Worm (Caenorhabditis elegans): Measurements from ENCODE around the gene ant-1.3.
"Not testable (repeated sequence)": the region's sequence is repeated elsewhere in the genome, so short reads cannot be mapped to it uniquely, and the experiment has no call there.

The ant-1.3 gene

DNA sequence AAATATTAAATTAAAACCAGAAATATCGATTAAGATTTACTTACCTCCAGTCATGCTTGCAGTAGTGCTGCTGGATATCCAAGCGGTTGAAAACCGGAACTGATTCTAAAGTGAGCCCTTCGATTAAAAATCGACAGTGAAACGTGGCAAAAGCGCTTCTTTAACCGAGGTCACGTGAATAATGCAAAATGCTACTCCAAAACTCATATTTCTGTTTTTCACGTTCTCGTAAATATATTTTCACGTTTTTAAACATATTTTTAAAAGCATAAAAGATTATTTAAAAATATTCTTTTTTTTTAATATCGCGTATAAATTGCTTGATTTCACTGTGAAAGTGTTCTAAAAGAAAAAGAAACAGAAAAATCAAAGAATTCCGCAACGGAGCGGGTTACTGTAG is at the start of gene ant-1.3:
TSS of gene ant-1.3 (minus strand) at position 101 of the 400 bp plus-strand sequence.
- TF ChIP-seq unc-62 (GFP tag; optimal IDR thresholded peaks at IDR 0.05): no peak

DNA sequence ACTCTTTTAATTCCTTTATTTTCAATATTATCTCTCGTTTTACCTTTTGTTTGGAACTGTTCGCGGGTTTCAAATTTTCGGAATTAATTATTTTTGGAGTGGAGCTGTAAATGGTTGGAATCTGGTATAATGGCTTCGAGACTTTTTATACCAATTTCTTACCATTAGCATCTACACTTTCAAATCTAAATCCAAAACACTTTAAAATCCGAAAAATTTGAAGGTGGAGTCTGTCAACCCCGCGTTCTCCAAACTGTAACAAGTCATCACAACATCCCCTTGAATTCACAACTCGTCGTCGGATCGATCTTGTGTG is 48.3 kb upstream of the ant-1.3 start, which contains the start of gene nhr-97:
TSS of gene nhr-97 (plus strand) at position 217 of the 316 bp plus-strand sequence.
- TF ChIP-seq unc-62 (GFP tag; optimal IDR thresholded peaks at IDR 0.05): no peak

DNA sequence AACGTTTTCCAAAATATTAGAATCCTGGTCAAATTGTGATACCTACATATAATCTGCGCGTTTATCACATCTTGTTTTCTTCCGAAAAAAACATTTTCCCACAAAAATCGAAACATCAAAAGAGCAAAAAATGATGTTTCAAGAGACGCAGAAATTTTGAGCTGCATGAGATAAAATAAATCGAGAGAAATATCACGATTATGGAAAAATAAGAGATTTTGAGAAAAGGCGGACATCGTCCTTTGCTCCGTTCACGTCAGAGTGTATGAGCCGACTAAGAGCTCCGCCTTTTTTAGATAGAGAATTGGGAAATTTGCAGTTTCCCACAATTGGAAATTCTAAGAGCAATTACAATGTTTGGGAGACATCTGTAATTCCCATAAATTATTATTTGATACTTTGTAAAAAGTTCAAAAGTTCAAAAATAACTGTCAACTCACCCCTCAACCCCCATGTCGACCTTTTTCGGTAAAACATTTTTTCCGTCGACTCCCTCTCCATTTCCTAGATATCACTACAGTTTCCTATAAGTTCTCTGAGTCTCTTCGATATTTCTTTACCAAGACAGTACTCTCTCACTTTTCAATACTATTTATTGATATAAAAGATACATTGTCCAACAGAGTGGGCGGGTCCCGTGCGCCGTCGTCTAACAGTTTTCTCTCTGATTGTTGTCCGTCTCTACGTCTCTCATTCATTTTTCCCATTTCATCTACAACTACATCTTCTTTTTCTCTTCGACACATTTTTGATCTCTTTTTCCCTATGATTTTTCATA is 47.7 kb upstream of the ant-1.3 start:
- no peak for TF ChIP-seq unc-62 (GFP tag; optimal IDR thresholded peaks at IDR 0.05)

DNA sequence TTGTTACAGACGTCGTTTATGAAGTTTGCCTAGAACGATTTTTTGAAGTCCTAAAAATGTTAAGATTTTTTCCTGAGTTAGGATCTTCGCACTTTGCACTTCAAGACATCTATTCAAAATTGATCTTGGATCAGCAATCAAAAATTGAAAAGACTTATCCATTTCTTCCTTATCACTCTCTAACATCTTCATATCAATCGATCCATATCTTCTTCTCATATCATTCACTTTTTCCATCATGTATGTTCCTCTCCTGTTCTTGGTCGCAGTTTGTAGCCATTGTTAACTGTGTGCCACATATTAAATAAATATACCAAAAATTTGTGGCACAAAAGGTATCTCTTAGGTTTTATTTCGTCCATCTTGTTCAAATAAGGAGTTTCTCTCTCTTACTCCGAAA is 46.6 kb upstream of the ant-1.3 start:
- TF ChIP-seq unc-62 (GFP tag; optimal IDR thresholded peaks at IDR 0.05): no peak

DNA sequence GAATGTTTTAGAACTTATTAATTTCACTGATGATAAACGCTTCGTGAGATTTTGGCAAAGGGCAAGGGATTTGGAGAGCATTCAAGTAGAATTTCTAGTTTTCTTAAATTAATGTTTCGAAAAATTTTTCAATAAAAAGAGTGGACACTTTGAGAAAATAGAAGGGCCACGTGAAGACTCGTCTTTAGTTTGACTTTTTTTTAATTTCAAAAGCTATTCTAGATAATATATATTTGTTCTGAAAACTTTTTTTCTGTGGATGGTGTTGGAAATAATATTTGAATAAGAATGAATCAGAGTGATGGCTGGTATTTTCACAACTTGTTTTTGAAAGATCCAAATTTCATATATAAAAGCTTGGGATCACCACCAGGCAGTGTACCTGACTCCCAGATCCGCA is 39.2 kb upstream of the ant-1.3 start, which contains the start of gene C28D4.8:
TSS of gene C28D4.8 (minus strand) at position 101 of the 400 bp plus-strand sequence.
- no peak for TF ChIP-seq unc-62 (GFP tag; optimal IDR thresholded peaks at IDR 0.05)

DNA sequence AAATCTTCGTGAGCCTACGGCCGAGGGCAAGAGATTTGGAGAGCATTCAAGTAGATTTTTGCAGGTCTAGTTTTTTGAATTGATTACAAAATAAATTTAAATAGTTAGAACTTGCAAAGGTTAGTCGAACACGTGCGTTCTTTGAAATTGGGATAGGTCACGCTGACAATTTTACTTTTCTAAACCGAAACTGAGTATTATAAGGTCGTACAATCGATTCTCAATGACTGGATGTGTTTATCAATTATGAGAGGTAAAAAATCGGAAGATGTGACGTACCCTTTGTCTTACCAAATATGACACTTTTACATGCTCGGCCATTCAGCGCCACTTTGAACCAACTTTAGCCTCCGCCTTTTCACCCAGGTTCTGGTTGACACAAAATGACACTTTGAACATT is 37.7 kb upstream of the ant-1.3 start, which contains the start of gene C28D4.5:
TSS of gene C28D4.5 (minus strand) at position 101 of the 400 bp plus-strand sequence.
- no peak for TF ChIP-seq unc-62 (GFP tag; optimal IDR thresholded peaks at IDR 0.05)

DNA sequence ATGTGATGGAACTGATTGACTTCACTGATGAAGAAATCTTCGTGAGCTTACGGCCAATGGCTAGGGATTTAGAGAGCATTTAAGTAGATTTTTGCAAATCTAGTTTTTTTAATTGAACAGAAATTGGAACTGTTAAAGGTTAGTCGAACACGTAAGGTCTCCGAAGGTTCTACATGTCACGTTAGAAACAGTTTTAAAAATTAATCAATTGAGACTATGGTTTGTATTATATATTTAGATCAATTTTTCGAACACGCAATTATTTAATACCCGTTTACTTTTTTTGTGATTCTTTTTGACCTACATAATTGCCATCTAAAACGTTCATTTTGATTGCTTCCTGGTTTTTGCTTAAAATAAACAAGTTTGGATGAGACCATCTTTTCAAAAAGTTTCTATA is 35.8 kb upstream of the ant-1.3 start, which contains the start of gene C28D4.4:
TSS of gene C28D4.4 (minus strand) at position 101 of the 400 bp plus-strand sequence.
- no peak for TF ChIP-seq unc-62 (GFP tag; optimal IDR thresholded peaks at IDR 0.05)

DNA sequence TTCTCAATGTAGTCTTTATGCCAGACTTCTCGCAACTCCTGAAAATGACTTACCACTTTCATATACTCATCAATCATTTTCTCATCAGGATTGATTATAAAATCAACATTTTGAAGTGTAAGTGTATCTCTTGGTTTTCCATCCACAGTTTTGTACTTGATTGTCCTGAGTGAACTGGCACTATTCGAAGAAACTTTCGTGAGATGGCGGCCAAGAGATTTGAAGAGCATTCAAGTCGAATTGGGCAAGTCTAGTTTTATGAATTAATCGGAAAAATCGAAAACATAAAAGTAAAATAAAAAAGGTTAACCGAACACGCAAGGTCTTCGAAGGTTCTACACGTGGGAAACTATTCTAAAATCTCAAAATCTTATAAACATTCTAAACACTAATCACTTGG is 33.8 kb upstream of the ant-1.3 start, which contains the start of gene C28D4.7:
TSS of gene C28D4.7 (minus strand) at position 265 of the 400 bp plus-strand sequence.
- TF ChIP-seq unc-62 (GFP tag; optimal IDR thresholded peaks at IDR 0.05): no peak

DNA sequence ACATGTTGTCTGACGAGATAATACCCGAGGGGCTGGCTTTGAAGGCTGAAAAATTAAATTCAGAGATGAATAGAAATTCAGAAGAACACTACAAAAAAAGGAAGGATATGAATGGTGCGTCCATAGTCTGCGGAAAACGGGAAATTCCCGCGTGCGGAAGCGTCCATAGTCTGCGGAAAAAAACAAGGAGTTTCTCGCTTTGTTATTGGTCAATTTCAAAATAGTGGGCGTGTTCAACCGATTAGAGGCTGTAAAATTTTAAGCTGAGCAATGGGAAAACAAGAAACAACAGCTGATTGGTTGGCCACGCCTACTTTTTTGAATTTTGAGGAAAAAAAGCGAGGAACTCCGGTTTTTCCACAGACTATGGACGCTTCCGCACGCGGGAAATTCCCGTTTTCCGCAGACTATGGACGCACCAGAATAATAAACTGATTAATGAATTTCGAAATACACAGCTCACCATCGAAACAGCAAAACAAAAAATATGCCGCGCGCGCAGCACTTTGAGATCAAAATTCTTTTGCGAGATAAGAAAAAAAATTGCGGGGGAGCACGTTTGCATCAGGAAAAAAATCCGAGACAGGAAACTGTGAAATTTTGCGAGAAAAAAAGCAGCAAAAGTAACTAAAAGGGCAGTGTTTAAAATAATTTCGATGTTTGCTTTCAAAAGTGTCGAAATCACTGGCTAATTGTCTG is 31.9 kb upstream of the ant-1.3 start, which contains the start of gene gln-6:
TSS of gene gln-6 (minus strand) at position 51 of the 699 bp plus-strand sequence.
- not testable (repeated sequence) for TF ChIP-seq unc-62 (GFP tag; optimal IDR thresholded peaks at IDR 0.05)

DNA sequence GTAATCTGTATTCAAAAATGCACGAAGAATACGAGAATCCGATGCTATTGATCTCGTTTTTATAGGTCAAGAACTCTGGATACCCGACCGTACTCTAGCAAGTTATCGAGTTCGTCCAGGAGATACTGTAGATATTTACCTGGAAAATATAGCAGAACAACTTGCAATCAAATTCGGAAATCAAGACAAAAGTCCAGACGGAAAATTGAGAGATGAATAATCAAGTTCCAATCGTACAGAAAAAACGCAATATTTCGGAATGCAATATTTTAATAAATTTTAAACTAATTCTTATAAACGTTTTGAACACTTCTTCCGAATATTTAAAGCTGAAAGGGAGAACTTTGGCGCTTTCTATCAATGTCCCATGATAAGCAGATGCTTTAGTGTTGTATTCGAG is 29.9 kb upstream of the ant-1.3 start:
- TF ChIP-seq unc-62 (GFP tag; optimal IDR thresholded peaks at IDR 0.05): no peak

DNA sequence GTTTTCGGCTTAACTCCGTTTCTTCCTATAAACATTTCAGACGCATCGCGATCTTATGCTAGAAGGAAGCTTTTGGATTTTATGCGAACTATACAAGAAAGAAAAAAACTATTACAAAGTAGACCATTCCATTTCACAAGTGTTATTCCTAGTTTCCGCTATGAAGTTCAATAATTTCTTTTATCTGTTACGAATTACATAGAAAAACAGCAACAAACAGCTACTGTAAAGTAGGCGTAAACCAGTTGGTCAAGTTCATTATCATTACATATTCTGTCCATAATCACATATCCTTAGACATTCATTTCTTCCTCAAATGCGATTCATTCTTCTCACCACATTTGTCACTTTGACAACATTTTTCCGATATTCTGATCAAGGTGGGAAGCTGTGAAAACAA is 29.1 kb upstream of the ant-1.3 start, which contains the start of gene C28D4.10:
TSS of gene C28D4.10 (plus strand) at position 301 of the 400 bp plus-strand sequence.
- no peak for TF ChIP-seq unc-62 (GFP tag; optimal IDR thresholded peaks at IDR 0.05)

DNA sequence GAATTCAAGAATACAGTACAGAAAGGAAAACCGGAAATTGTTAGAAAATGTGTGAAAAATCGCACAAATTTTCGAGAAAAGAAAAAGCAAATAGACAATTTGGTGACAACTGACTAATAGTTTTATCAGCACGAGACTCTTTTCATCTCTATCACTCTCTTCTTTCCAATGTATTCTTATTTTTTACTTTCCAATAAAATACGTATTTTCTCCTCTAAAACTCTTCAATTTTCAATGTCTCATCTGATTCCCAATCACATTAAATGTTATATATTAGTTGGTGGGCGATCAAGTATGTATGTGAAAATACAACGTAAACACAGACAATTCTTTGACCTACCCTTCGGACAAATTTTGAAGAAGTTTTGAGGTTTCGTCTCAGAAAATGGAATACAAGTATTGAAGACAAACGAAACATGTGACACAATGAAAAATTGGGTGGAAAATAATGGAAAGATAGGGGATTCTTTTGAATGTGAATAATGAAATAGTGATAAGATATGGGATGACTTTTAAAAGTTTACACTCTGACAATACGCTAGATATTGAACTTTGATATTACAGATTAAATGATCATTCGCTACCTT is 28.2 kb upstream of the ant-1.3 start, which contains the start of gene cka-1:
TSS of gene cka-1 (minus strand) at position 418 of the 587 bp plus-strand sequence.
- TF ChIP-seq unc-62 (GFP tag; optimal IDR thresholded peaks at IDR 0.05): no peak

DNA sequence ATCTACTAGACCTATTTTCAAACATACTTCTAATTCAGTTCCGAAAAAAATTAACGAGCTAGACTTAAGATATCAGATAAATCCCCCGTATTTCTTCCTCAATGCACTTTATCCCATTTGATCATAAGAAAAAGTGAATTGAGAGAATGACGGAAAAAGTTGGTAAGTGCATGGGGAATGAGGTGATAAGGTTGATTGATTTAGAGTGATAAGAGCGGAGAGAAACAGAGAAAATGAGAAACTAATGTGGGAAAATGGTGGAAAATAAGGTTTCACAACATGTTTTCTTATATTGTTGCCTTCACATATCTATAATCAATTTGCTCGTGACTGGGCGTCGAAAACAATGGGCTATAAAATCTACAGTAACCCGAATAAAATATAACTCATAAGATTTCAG is 26.6 kb upstream of the ant-1.3 start:
- TF ChIP-seq unc-62 (GFP tag; optimal IDR thresholded peaks at IDR 0.05): no peak

DNA sequence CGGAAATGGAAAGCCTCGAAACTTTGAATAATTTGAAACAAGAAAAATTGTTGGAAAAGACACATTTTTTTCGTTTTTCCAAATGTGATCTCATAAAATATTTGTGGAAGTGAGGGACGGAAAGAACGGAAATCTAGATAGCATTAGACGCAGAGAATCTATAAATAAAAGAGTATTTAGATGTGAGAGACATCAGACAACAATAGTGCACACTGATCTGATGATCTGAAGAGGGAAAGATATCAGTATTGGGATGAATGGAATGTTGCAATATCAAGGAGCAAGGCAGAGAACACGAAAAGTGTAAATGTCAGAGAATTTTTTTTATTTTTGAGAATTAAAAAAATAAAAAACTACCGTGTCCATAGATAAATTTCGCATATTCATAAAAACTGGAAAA is 25.8 kb upstream of the ant-1.3 start:
- no peak for TF ChIP-seq unc-62 (GFP tag; optimal IDR thresholded peaks at IDR 0.05)

DNA sequence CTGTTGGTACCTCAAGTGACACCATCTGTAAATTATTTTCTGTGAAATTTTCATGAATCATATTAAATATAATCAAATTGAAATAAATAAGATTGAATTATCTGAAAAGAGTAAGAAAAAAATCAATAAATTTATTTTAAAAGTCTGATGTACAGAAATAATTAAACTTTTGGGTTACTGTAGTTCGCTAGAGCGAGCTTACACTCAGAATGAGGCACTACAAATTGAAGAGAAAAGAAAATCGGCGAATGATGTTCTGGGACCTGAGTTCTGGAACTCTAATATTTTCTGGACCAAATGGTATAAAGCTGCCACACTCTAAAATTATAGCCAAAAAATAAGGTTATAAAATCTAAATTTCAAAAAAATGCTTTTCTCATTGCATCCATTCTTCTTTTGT is 24.8 kb upstream of the ant-1.3 start:
- TF ChIP-seq unc-62 (GFP tag; optimal IDR thresholded peaks at IDR 0.05): no peak

DNA sequence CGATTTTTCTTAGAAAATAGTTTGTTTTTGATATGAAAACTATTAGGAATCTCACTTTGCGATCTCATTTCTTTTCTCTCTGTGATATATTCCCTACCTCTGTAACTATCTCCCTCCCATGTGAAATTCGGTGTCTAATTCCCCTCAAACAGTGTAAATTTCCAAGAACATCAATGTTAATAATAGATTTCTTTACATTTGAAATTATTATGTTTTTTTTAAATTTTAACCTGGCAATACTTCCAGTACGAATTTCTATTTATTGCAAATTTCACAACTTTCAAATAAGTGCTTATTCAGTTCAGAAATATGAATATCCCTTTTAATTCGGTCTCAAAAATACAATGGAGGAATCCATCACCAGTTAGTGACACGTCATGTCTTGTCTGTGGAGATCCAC is 19.3 kb upstream of the ant-1.3 start, which contains the start of gene nhr-100:
TSS of gene nhr-100 (plus strand) at position 301 of the 400 bp plus-strand sequence.
- TF ChIP-seq unc-62 (GFP tag; optimal IDR thresholded peaks at IDR 0.05): no peak
